Fruit fly (Drosophila melanogaster) whole organism, embryonic: ENCODE results near the gene CG5003.

Experiments
- Adf1 ChIP-seq: fragments of 200-800 bp; sonication (Bioruptor generic); IDR thresholded peaks from 2 replicates; pipeline ENCODE4 v1.3.6; 2022; ENCODE audit warnings: missing biosample characterization, missing genetic modification characterization
- Atf-2 ChIP-seq: fragments of 200-800 bp; sonication (Bioruptor generic); optimal IDR thresholded peaks from 2 replicates; lab custom pipeline; 2016; ENCODE audit warnings: missing biosample characterization, missing genetic modification characterization
- CG1024 ChIP-seq: fragments of 200-800 bp; sonication (Bioruptor generic); IDR thresholded peaks from 2 replicates; pipeline ENCODE4 v1.3.6; 2022; ENCODE audit warnings: missing biosample characterization, missing genetic modification characterization
- CG10321 ChIP-seq: fragments of 200-800 bp; sonication (Bioruptor generic); IDR thresholded peaks from 2 replicates; pipeline ENCODE4 v1.3.6; 2022; ENCODE audit warnings: missing biosample characterization, missing genetic modification characterization
- CG11696 ChIP-seq: fragments of 200-800 bp; sonication (Bioruptor generic); IDR thresholded peaks from 2 replicates; pipeline ENCODE4 v1.3.6; 2022; ENCODE audit warnings: missing biosample characterization, missing genetic modification characterization
- CG12769 ChIP-seq: fragments of 200-800 bp; sonication (Bioruptor generic); optimal IDR thresholded peaks from 2 replicates; lab custom pipeline; 2019; ENCODE audit warnings: missing biosample characterization, mild to moderate bottlenecking, missing genetic modification characterization, moderate library complexity
- CG15514 ChIP-seq: fragments of 200-800 bp; sonication (Bioruptor generic); optimal IDR thresholded peaks from 3 replicates; lab custom pipeline; 2017; ENCODE audit warnings: missing biosample characterization, missing genetic modification characterization, mild to moderate bottlenecking, moderate library complexity, missing genetic modification reagents
- CG17361 ChIP-seq: fragments of 200-800 bp; sonication (Bioruptor generic); IDR thresholded peaks from 3 replicates; pipeline ENCODE4 v1.3.6; 2022; ENCODE audit warnings: missing biosample characterization, missing genetic modification characterization
- CG1792 ChIP-seq: fragments of 200-800 bp; sonication (Bioruptor generic); optimal IDR thresholded peaks from 2 replicates; lab custom pipeline; 2016; ENCODE audit warnings: missing biosample characterization, missing genetic modification characterization
- CG18011 ChIP-seq: fragments of 200-800 bp; sonication (Bioruptor generic); optimal IDR thresholded peaks from 2 replicates; lab custom pipeline; 2017; ENCODE audit warnings: missing biosample characterization, missing genetic modification characterization, mild to moderate bottlenecking, moderate library complexity, missing genotype
- CG2129 ChIP-seq: fragments of 200-800 bp; sonication (Bioruptor generic); IDR thresholded peaks from 2 replicates; pipeline ENCODE4 v1.3.6; 2022; ENCODE audit warnings: missing biosample characterization, missing genetic modification characterization; ENCODE audit not compliant: partially characterized antibody
- CG2712 ChIP-seq: fragments of 200-800 bp; optimal IDR thresholded peaks from 3 replicates; lab custom pipeline; 2019; ENCODE audit warnings: missing biosample characterization, mild to moderate bottlenecking, missing genetic modification characterization, moderate library complexity
- CG34376 ChIP-seq: fragments of 200-800 bp; sonication (Bioruptor generic); optimal IDR thresholded peaks from 2 replicates; lab custom pipeline; 2018; ENCODE audit warnings: missing biosample characterization, mild to moderate bottlenecking, missing genetic modification characterization
- CG34422 ChIP-seq: fragments of 200-800 bp; sonication (Bioruptor generic); IDR thresholded peaks from 3 replicates; pipeline ENCODE4 v1.3.6; 2022; ENCODE audit warnings: missing biosample characterization, missing genetic modification characterization
- CG3847 ChIP-seq: fragments of 200-800 bp; sonication (Bioruptor generic); IDR thresholded peaks from 2 replicates; pipeline ENCODE4 v1.3.6; 2022; ENCODE audit warnings: missing biosample characterization, missing genetic modification characterization
- CG5180 ChIP-seq: fragments of 200-800 bp; sonication (Bioruptor generic); optimal IDR thresholded peaks from 3 replicates; lab custom pipeline; 2017; ENCODE audit warnings: missing biosample characterization, missing genetic modification characterization, mild to moderate bottlenecking, moderate library complexity, missing genetic modification reagents
- CG9437 ChIP-seq: fragments of 200-800 bp; sonication (Bioruptor generic); optimal IDR thresholded peaks from 2 replicates; lab custom pipeline; 2018; ENCODE audit warnings: missing biosample characterization, mild to moderate bottlenecking, missing genetic modification characterization
- CoRest ChIP-seq: fragments of 200-800 bp; sonication (Bioruptor generic); optimal IDR thresholded peaks from 3 replicates; lab custom pipeline; 2018; ENCODE audit warnings: missing biosample characterization, mild to moderate bottlenecking, missing genetic modification characterization, moderate library complexity
- D19B ChIP-seq: fragments of 200-800 bp; sonication (Bioruptor generic); optimal IDR thresholded peaks from 2 replicates; lab custom pipeline; 2017; ENCODE audit warnings: missing biosample characterization, mild to moderate bottlenecking, missing genetic modification characterization
- Drgx ChIP-seq: fragments of 200-800 bp; sonication (Bioruptor generic); IDR thresholded peaks from 2 replicates; pipeline ENCODE4 v1.3.6; 2022; ENCODE audit warnings: missing biosample characterization, missing genetic modification characterization
- Elba2 ChIP-seq: fragments of 200-800 bp; sonication (Bioruptor generic); optimal IDR thresholded peaks from 3 replicates; lab custom pipeline; 2016; ENCODE audit warnings: missing biosample characterization, missing genetic modification characterization
- Ets65A ChIP-seq: fragments of 200-800 bp; sonication (Bioruptor generic); peaks from one replicate; lab custom pipeline; 2016; ENCODE audit warnings: missing biosample characterization, missing genetic modification characterization
- Hand ChIP-seq: fragments of 200-800 bp; sonication (Bioruptor generic); optimal IDR thresholded peaks from 2 replicates; lab custom pipeline; 2017; ENCODE audit warnings: mild to moderate bottlenecking, missing biosample characterization, missing genetic modification reagents, missing genetic modification characterization
- Med ChIP-seq: fragments of 200-800 bp; sonication (Bioruptor generic); peaks from one replicate; lab custom pipeline; 2016; ENCODE audit warnings: missing biosample characterization, missing genetic modification characterization, mild to moderate bottlenecking, inconsistent platforms, moderate library complexity
- Side ChIP-seq: fragments of 200-800 bp; sonication (Bioruptor generic); optimal IDR thresholded peaks from 2 replicates; lab custom pipeline; 2016; ENCODE audit warnings: missing biosample characterization, missing genetic modification characterization
- Sin3A ChIP-seq: fragments of >200 bp; optimal IDR thresholded peaks from 2 replicates; lab custom pipeline; 2018
- Sry-δ ChIP-seq: fragments of 200-800 bp; sonication (Bioruptor generic); optimal IDR thresholded peaks from 2 replicates; lab custom pipeline; 2016; ENCODE audit warnings: missing biosample characterization, missing genetic modification characterization
- Xrp1 ChIP-seq: fragments of 200-800 bp; sonication (Bioruptor generic); IDR thresholded peaks from 2 replicates; pipeline ENCODE4 v1.3.6; 2022; ENCODE audit warnings: missing biosample characterization, missing genetic modification characterization
- YL-1 ChIP-seq: fragments of 200-800 bp; sonication (Bioruptor generic); optimal IDR thresholded peaks from 3 replicates; lab custom pipeline; 2017; ENCODE audit warnings: missing biosample characterization, mild to moderate bottlenecking, missing genetic modification characterization
- amos ChIP-seq: fragments of 200-800 bp; sonication (Bioruptor generic); IDR thresholded peaks from 2 replicates; pipeline ENCODE4 v1.3.6; 2022; ENCODE audit warnings: missing biosample characterization, missing genetic modification characterization; ENCODE audit not compliant: partially characterized antibody
- ci ChIP-seq: fragments of 200-800 bp; sonication (Bioruptor generic); IDR thresholded peaks from 3 replicates; pipeline ENCODE4 v1.3.6; 2022; ENCODE audit warnings: missing biosample characterization, missing genetic modification characterization
- dysf ChIP-seq: fragments of 200-800 bp; sonication (Bioruptor generic); IDR thresholded peaks from 3 replicates; pipeline ENCODE4 v1.3.6; 2022; ENCODE audit warnings: missing biosample characterization, missing genetic modification characterization
- emc ChIP-seq: fragments of 200-800 bp; sonication (Bioruptor generic); optimal IDR thresholded peaks from 2 replicates; lab custom pipeline; 2016; ENCODE audit warnings: missing biosample characterization, missing genetic modification characterization
- exex ChIP-seq: fragments of 200-800 bp; sonication (Bioruptor generic); optimal IDR thresholded peaks from 4 replicates; lab custom pipeline; 2018; ENCODE audit warnings: missing biosample characterization, mild to moderate bottlenecking, missing genetic modification characterization, moderate library complexity
- gcm ChIP-seq: fragments of 200-800 bp; sonication (Bioruptor generic); optimal IDR thresholded peaks from 2 replicates; lab custom pipeline; 2019; ENCODE audit warnings: missing biosample characterization, mild to moderate bottlenecking, missing genetic modification characterization, moderate library complexity
- grau ChIP-seq: fragments of 200-800 bp; optimal IDR thresholded peaks from 3 replicates; lab custom pipeline; 2019; ENCODE audit warnings: missing biosample characterization, mild to moderate bottlenecking, missing genetic modification characterization, moderate library complexity
- gsb-n ChIP-seq: fragments of 200-800 bp; sonication (Bioruptor generic); optimal IDR thresholded peaks from 3 replicates; lab custom pipeline; 2018; ENCODE audit warnings: missing biosample characterization, mild to moderate bottlenecking, missing genetic modification characterization
- inv ChIP-seq: fragments of 200-800 bp; sonication (Bioruptor generic); IDR thresholded peaks from 2 replicates; pipeline ENCODE4 v1.3.6; 2022; ENCODE audit warnings: missing biosample characterization, missing genetic modification characterization; ENCODE audit not compliant: partially characterized antibody
- nerfin-2 ChIP-seq: fragments of 200-800 bp; sonication (Bioruptor generic); IDR thresholded peaks from 2 replicates; pipeline ENCODE4 v1.3.6; 2022; ENCODE audit warnings: missing biosample characterization, missing genetic modification characterization; ENCODE audit not compliant: partially characterized antibody
- nmo ChIP-seq: fragments of 200-800 bp; sonication (Bioruptor generic); optimal IDR thresholded peaks from 2 replicates; lab custom pipeline; 2018; ENCODE audit warnings: missing biosample characterization, mild to moderate bottlenecking, missing genetic modification characterization, moderate library complexity
- pita ChIP-seq: fragments of 200-800 bp; sonication (Bioruptor generic); optimal IDR thresholded peaks from 2 replicates; lab custom pipeline; 2017; ENCODE audit warnings: missing biosample characterization, mild to moderate bottlenecking, missing genetic modification characterization
- sd ChIP-seq: fragments of 200-800 bp; sonication (Bioruptor generic); optimal IDR thresholded peaks from 3 replicates; lab custom pipeline; 2018; ENCODE audit warnings: missing biosample characterization, mild to moderate bottlenecking, missing genetic modification characterization, moderate library complexity
- sens ChIP-seq: fragments of 200-800 bp; sonication (Bioruptor generic); peaks from one replicate; lab custom pipeline; 2016; ENCODE audit warnings: missing biosample characterization, missing genetic modification characterization
- sim ChIP-seq: fragments of 200-800 bp; sonication (Bioruptor generic); IDR thresholded peaks from 2 replicates; pipeline ENCODE4 v1.3.6; 2022; ENCODE audit warnings: missing biosample characterization, missing genetic modification characterization
- sima ChIP-seq: fragments of 200-800 bp; sonication (Bioruptor generic); optimal IDR thresholded peaks from 2 replicates; lab custom pipeline; 2016; ENCODE audit warnings: missing biosample characterization, missing genetic modification characterization
- toy ChIP-seq: fragments of 200-800 bp; sonication (Bioruptor generic); IDR thresholded peaks from 2 replicates; pipeline ENCODE4 v1.3.6; 2022; ENCODE audit warnings: missing biosample characterization, missing genetic modification characterization
- unc-4 ChIP-seq: fragments of 200-800 bp; sonication (Bioruptor generic); IDR thresholded peaks from 2 replicates; pipeline ENCODE4 v1.3.6; 2022; ENCODE audit warnings: missing biosample characterization, missing genetic modification characterization; ENCODE audit not compliant: partially characterized antibody

Gene CG5003

DNA sequence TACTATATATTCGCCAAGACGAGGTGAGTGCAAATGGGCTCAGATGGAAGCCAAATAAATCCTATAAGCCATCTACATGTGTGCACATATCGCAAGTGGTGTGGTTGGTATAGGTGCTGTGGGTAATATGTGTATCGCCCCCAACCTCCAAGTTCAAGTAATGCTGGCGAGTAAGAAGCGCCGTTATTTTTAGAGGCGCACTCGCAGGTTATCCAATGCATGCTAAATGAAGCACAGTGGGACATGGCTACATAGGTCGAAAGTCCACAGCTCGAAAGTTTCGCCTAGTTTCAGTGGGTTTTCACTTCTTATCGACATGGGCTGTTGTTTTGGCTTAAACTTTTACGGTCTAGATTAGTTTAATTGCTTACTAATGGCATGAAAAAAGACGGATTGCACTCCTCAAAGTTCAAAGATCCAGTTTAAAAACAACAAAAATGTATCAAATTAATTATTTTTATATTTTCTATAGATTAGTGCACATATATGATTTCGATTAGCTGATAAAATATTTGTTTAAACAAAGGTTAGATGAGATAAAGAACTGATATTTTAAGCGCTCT lies 9.7 kb upstream of the CG5003 start:
- TF ChIP-seq Adf1 (GFP tag; lab: Robert Waterston, UW) (no peak), unc-4 (GFP tag; lab: Robert Waterston, UW) (no peak), grau (tag; lab: Kevin White, UChicago) (peak; percentile 41), exex (tag; lab: Kevin White, UChicago) (peak; percentile 24), Atf-2 (GFP tag; lab: Kevin White, UChicago) (no peak), CoRest (tag; lab: Kevin White, UChicago) (peak; percentile 22), Med (GFP tag; lab: Kevin White, UChicago) (peak; percentile 72), CG9437 (GFP tag; lab: Kevin White, UChicago) (peak; percentile 17), CG17361 (GFP tag; lab: Robert Waterston, UW) (0 out of 3 replicates have a peak, but pooled peaks have one; percentile 34), sens (GFP tag; lab: Kevin White, UChicago) (peak; percentile 71), CG10321 (no peak), Ets65A (GFP tag; lab: Kevin White, UChicago) (peak; percentile 64), sim (GFP tag; lab: Robert Waterston, UW) (no peak), gcm (GFP tag; lab: Kevin White, UChicago) (no peak), sd (no peak), Sin3A (lab: Kevin White, UChicago) (no peak), dysf (GFP tag; lab: Robert Waterston, UW) (0 out of 3 replicates have a peak, but pooled peaks have one; percentile 14), Side (GFP tag; lab: Kevin White, UChicago) (no peak), Drgx (GFP tag; lab: Robert Waterston, UW) (0 out of 2 replicates have a peak, but pooled peaks have one; percentile 6), CG1024 (GFP tag; lab: Robert Waterston, UW) (no peak), nmo (GFP tag; lab: Kevin White, UChicago) (peak; percentile 6)

DNA sequence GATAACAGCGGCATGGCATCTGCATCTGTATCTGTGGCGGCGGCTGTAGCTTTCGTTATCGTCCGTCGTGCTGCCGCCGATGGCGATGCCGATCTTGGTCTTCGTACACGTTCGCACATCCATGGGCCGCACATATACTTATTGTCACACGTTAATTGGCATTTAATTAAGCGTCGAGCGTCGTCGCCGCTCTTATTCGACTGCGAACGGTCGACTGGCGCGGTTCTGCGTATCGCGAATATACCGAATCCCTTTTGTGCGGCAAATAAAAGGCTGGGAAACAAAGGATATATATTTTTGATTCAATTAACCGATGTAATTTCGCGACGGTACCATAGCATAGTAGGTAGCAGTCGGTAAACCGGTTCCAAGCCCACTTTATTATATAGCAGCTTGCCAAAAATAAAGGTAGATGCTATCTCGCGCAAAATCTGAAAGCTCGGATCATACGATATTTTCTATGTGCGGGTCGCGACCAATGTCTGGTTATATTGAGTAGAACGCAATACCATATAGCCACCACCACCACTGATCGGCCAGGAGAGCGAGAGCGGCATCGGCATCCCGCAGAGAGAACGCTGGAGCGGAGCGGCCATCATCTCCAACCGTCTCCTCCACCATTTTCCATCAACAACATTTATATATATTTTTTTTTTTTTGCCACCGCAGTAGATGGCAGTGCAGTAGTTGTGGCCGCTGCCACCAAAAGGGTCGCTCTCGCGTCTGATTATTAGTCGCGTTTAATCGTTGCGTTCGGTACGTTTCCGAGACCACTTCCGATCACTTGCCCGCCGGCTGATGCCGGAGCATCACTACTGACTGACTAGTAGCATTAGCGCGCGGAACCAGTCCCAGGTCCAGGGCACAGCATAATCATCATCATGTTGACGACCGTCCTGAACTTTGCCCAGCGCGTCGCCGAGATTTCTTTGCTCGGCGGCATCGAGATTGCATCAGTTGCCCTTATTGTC lies 9.0 kb upstream of the CG5003 start, which contains the start of gene mino:
mino (plus strand) TSS at position 192 of the 971 bp plus-strand sequence.
- TF ChIP-seq CG1792 (GFP tag; lab: Kevin White, UChicago) (no peak), YL-1 (no peak), Sry-δ (GFP tag; lab: Kevin White, UChicago) (no peak), CG2129 (no peak), CG15514 (GFP tag; lab: Kevin White, UChicago) (peak; percentile 68), CG5180 (GFP tag; lab: Kevin White, UChicago) (no peak), CG11696 (no peak), CG12769 (tag; lab: Kevin White, UChicago) (peak; percentile 23), sens (GFP tag; lab: Kevin White, UChicago) (peak; percentile 45), CG18011 (GFP tag; lab: Kevin White, UChicago) (no peak), pita (GFP tag; lab: Kevin White, UChicago) (no peak), Hand (GFP tag; lab: Kevin White, UChicago) (no peak), amos (no peak; the same call in 1 of the 2 replicates), sima (GFP tag; lab: Kevin White, UChicago) (no peak), inv (GFP tag; lab: Robert Waterston, UW) (no peak), Elba2 (GFP tag; lab: Kevin White, UChicago) (no peak), Xrp1 (GFP tag; lab: Robert Waterston, UW) (no peak), nerfin-2 (GFP tag; lab: Robert Waterston, UW) (no peak), D19B (GFP tag; lab: Kevin White, UChicago) (no peak), CG34422 (peak; percentile 21; the same call in 1 of the 3 replicates), CG2712 (tag; lab: Kevin White, UChicago) (no peak), CG3847 (GFP tag; lab: Robert Waterston, UW) (no peak), emc (GFP tag; lab: Kevin White, UChicago) (no peak), CG34376 (peak; percentile 80), toy (GFP tag; lab: Robert Waterston, UW) (no peak), gsb-n (tag; lab: Kevin White, UChicago) (no peak), ci (0 out of 3 replicates have a peak, but pooled peaks have one; percentile 15)
